Worm (Caenorhabditis elegans): ENCODE results near the gene mut-14.

The mut-14 gene

DNA sequence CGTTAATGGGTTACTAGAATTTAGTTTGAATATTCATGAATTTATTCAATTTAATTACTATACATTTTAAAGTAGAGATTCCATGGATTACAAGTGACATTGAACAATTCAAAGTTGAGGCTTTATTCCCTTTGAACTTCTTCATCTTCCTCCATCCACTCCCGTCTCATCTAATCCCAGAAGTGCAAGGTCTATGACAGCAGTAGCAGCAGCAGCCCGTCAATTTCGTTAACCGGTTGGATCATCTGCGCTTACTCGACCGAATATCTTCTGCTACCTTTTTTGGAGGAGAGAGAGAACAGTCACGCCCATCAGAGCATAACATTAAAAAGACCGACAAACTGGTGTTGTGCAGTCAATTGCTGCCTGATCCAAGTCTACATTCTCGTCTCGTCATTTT is 43.2 kb downstream of the mut-14 start, which contains the start of gene M03E7.2:
Gene M03E7.2, plus strand, starts transcription at position 301 of the 400 bp plus-strand sequence.
- TF ChIP-seq fkh-8 (tag; optimal IDR thresholded peaks at IDR 0.05) (no peak), efl-1 (optimal IDR thresholded peaks at IDR 0.05) (no peak), efl-1 (GFP tag; optimal IDR thresholded peaks at IDR 0.05 in 1 of 2) (peak in 1 of 2 experiments; percentile 83)

ce11 chrV:5614724-5615123 is 45.8 kb downstream of the mut-14 start, which contains the start of gene M03E7.3:
TSS of gene M03E7.3 (plus strand) at chrV:5615024.
- TF ChIP-seq ceh-8 (GFP tag; optimal IDR thresholded peaks at IDR 0.05) (no peak), mep-1 (tag; optimal IDR thresholded peaks at IDR 0.05) (no peak), nhr-28 (tag; optimal IDR thresholded peaks at IDR 0.05) (no peak), zag-1 (tag; optimal IDR thresholded peaks at IDR 0.05) (no peak), hlh-4 (tag; optimal IDR thresholded peaks at IDR 0.05) (no peak), unc-130 (tag; optimal IDR thresholded peaks at IDR 0.05) (no peak), mab-9 (GFP tag; IDR thresholded peaks at IDR 0.05) (no peak), nhr-20 (tag; optimal IDR thresholded peaks at IDR 0.05) (no peak), ztf-11 (tag; optimal IDR thresholded peaks at IDR 0.05) (no peak), unc-98 (GFP tag; IDR thresholded peaks at IDR 0.05) (no peak), mdl-1 (tag; optimal IDR thresholded peaks at IDR 0.05) (no peak), tbx-2 (tag; optimal IDR thresholded peaks at IDR 0.05) (no peak)

- TF ChIP-seq nhr-76 (tag; optimal IDR thresholded peaks at IDR 0.05) (no peak), egl-27 (tag; optimal IDR thresholded peaks at IDR 0.05) (no peak), ceh-63 (GFP tag; optimal IDR thresholded peaks at IDR 0.05) (no peak), nhr-77 (tag; optimal IDR thresholded peaks at IDR 0.05) (no peak), unc-130 (tag; optimal IDR thresholded peaks at IDR 0.05) (no peak), lin-15B (tag; optimal IDR thresholded peaks at IDR 0.05) (no peak), unc-86 (tag; optimal IDR thresholded peaks at IDR 0.05) (no peak), hpl-2 (GFP tag; optimal IDR thresholded peaks at IDR 0.05) (no peak), nhr-85 (tag) (no peak), tlp-1 (tag; optimal IDR thresholded peaks at IDR 0.05) (no peak), lsy-2 (tag; optimal IDR thresholded peaks at IDR 0.05) (no peak), lin-35 (GFP tag; optimal IDR thresholded peaks at IDR 0.05) (no peak), nhr-90 (tag; optimal IDR thresholded peaks at IDR 0.05; ENCODE audit: poor library complexity) (no peak), zag-1 (tag; optimal IDR thresholded peaks at IDR 0.05) (no peak), ets-5 (GFP tag; IDR thresholded peaks at IDR 0.05) (no peak), ztf-4 (tag; optimal IDR thresholded peaks at IDR 0.05) (no peak), hlh-17 (GFP tag; optimal IDR thresholded peaks at IDR 0.05; ENCODE audit: borderline replicate concordance) (no peak), nhr-71 (tag; optimal IDR thresholded peaks at IDR 0.05) (no peak), ceh-82 (tag; optimal IDR thresholded peaks at IDR 0.05) (no peak), pax-3 (tag; optimal IDR thresholded peaks at IDR 0.05) (no peak)
These were observed 47.4 kb downstream of the mut-14 start, which contains the start of gene lrpc-1 for ce11 chrV:5613109-5613508. TSS of gene lrpc-1 (minus strand) at chrV:5613209.

- TF ChIP-seq Y116A8C.19 (tag; optimal IDR thresholded peaks at IDR 0.05; ENCODE audit: borderline replicate concordance) = no peak
- TF ChIP-seq pag-3 (tag; optimal IDR thresholded peaks at IDR 0.05; ENCODE audit: borderline replicate concordance, insufficient read depth) = no peak
- no peak for TF ChIP-seq C16A3.4 (tag; optimal IDR thresholded peaks at IDR 0.05)
- TF ChIP-seq unc-62 (GFP tag; optimal IDR thresholded peaks at IDR 0.05) = no peak
- no peak for TF ChIP-seq mef-2 (tag; optimal IDR thresholded peaks at IDR 0.05)
- no peak for TF ChIP-seq sox-4 (tag; optimal IDR thresholded peaks at IDR 0.05)
These were observed 50.3 kb downstream of the mut-14 start for ce11 chrV:5610186-5610585.
